Worm (Caenorhabditis elegans) whole organism, L4 larva: ENCODE measurements around the gene F28B4.3.
A peak's percentile ranks its signal among the peaks of the same experiment; 100 is the strongest.

ENCODE experiments used
- R02D3.7 ChIP-seq: fragments of 150-350 bp; sonication (generic microtip); optimal IDR thresholded peaks from 3 replicates; lab custom pipeline; 2014; ENCODE audit warnings: missing biosample characterization, missing genetic modification characterization
- daf-16 ChIP-seq, 3 experiments: sonication (generic microtip); optimal IDR thresholded peaks; 2 replicates each; lab custom pipeline; 2016 to 2017; ENCODE audit warnings: missing genetic modification characterization in 3 of 3, missing genetic modification reagents in 3 of 3, mild to moderate bottlenecking in 2 of 3, missing compliant biosample characterization in 2 of 3, missing biosample characterization in 1 of 3, moderate library complexity in 1 of 3
- egl-43 ChIP-seq: fragments of 200-800 bp; sonication (Bioruptor generic); IDR thresholded peaks from 2 replicates; pipeline ENCODE4 v1.3.6; 2022; ENCODE audit warnings: missing genetic modification reagents, missing genetic modification characterization, missing compliant biosample characterization
- nhr-10 ChIP-seq: fragments of 150-350 bp; optimal IDR thresholded peaks from 2 replicates; lab custom pipeline; 2014; ENCODE audit warnings: missing biosample characterization, missing genetic modification characterization
- nhr-28 ChIP-seq: fragments of 150-350 bp; optimal IDR thresholded peaks from 2 replicates; lab custom pipeline; 2014; ENCODE audit warnings: missing biosample characterization, missing genetic modification characterization
- nhr-42 ChIP-seq: fragments of 200-800 bp; sonication (Bioruptor generic); IDR thresholded peaks from 2 replicates; pipeline ENCODE4 v1.3.6; 2022; ENCODE audit warnings: missing genetic modification characterization, missing compliant biosample characterization
- pha-4 ChIP-seq, 2 experiments: fragments of 150-350 bp in 1 of 2; fragments of 200-800 bp in 1 of 2; sonication (Bioruptor generic) in 1 of 2; IDR thresholded peaks in 1 of 2; optimal IDR thresholded peaks in 1 of 2; 2 replicates each; pipeline versions ENCODE4 v1.3.6 to Lab custom; 2014 to 2022; ENCODE audit warnings: missing genetic modification characterization in 2 of 2, missing genetic modification reagents in 2 of 2, missing biosample characterization in 1 of 2, missing compliant biosample characterization in 1 of 2
- pqm-1 ChIP-seq: sonication (generic microtip); optimal IDR thresholded peaks from 2 replicates; lab custom pipeline; 2017; ENCODE audit warnings: missing biosample characterization, missing genetic modification characterization
- set-16 ChIP-seq: fragments of 200-800 bp; sonication (Bioruptor generic); IDR thresholded peaks from 2 replicates; pipeline ENCODE4 v1.3.6; 2022; ENCODE audit warnings: missing genetic modification reagents, missing genetic modification characterization, missing compliant biosample characterization
- unc-62 ChIP-seq, 3 experiments: fragments of 150-350 bp in 1 of 3; sonication (generic microtip); optimal IDR thresholded peaks in 2 of 3; peaks in 1 of 3; 1 replicate in 1 of 3; 2 replicates in 2 of 3; lab custom pipeline; 2014 to 2017; ENCODE audit warnings: missing biosample characterization in 3 of 3, missing genetic modification characterization in 3 of 3, missing genetic modification reagents in 3 of 3, missing genotype in 1 of 3

Gene F28B4.3

DNA sequence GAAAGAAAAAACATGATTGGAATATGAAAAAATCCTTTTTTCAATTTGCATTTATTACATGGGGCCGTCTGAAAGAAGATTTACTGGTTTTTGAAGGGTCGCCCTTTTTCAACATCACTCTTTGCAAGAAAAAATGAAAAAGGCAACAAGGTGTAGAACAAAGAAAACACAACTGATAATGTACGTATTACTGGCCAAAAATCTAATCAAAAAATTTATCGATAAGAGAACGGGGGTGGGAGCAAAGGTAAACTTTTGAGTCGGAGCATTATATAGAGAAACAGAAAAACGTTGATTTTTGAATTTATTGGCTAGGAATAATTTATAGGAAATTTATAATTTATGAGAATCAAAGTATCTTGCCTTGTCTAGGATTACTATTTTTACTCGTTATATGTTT, 53.3 kb downstream of the F28B4.3 start (continued):
- TF ChIP-seq daf-16 (GFP tag; optimal IDR thresholded peaks at IDR 0.05; lab: Kevin White, UChicago) = no peak
- peak; percentile 60 for TF ChIP-seq daf-16 (tag; optimal IDR thresholded peaks at IDR 0.05; lab: Kevin White, UChicago)
- peak; percentile 39 for TF ChIP-seq nhr-28 (tag; lab: Kevin White, UChicago)
- no peak for TF ChIP-seq pha-4 (GFP tag; IDR thresholded peaks at IDR 0.05; lab: Robert Waterston, UW)
- no peak for TF ChIP-seq pha-4 (tag; optimal IDR thresholded peaks at IDR 0.05; lab: Kevin White, UChicago)
- TF ChIP-seq unc-62 (GFP tag; optimal IDR thresholded peaks at IDR 0.05 in 1 of 2; lab: Kevin White, UChicago) = no peak
- no peak for TF ChIP-seq unc-62 (tag; optimal IDR thresholded peaks at IDR 0.05; lab: Kevin White, UChicago)
- TF ChIP-seq pqm-1 (tag; lab: Kevin White, UChicago) = peak; percentile 85
- no peak for TF ChIP-seq nhr-42 (GFP tag; lab: Robert Waterston, UW)

DNA sequence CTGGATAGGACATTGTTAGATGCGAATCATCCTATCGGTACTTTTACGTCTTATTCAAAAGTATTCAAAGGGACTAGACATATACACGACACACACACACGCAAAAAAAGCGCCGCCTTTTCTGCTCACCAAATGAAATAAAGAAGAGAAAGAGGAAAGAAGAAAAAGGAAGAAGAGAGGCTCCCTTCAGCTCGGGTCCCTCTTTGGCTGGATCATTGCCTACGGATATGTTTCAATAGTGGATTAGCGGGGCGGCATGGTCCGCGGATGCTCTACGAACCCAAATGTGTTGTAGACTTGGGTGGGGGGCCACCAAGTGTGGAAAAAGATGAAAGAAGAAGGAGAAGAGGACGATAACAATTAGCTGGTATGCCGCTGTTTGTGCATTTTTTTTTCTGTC, 53.8 kb downstream of the F28B4.3 start:
- peak; percentile 33; the same call in 1 of the 2 replicates for TF ChIP-seq set-16 (GFP tag; lab: Robert Waterston, UW)
- no peak for TF ChIP-seq R02D3.7 (tag; lab: Kevin White, UChicago)
- no peak for TF ChIP-seq nhr-10 (tag; lab: Kevin White, UChicago)

DNA sequence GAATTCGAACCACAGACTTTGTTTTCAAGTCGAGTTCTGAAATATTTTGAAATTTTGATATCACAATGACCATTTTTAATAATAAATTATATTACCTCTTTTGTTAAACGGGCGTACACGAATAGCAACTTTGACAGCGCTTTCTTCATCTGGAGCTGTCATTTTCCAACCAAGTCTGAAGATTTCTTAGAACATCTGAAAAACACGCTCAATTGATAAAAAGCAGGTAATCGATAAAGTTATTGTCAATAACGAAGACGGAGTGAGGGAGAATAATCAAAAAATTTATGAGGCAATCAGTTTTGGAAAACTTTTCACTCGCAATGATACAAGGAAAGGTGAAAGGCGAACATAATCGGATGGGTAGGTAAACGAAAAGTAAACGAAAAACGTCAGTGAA, 56.7 kb downstream of the F28B4.3 start, which contains the start of gene klp-4:
klp-4 (minus strand) TSS at position 201 of the 400 bp plus-strand sequence.
- TF ChIP-seq egl-43 (no peak), unc-62 (GFP tag; optimal IDR thresholded peaks at IDR 0.05 in 1 of 2; lab: Kevin White, UChicago) (peak in 1 of 2 experiments; percentile 82), unc-62 (tag; optimal IDR thresholded peaks at IDR 0.05; lab: Kevin White, UChicago) (no peak), pqm-1 (tag; lab: Kevin White, UChicago) (peak; percentile 6), daf-16 (GFP tag; optimal IDR thresholded peaks at IDR 0.05; lab: Kevin White, UChicago) (no peak), daf-16 (tag; optimal IDR thresholded peaks at IDR 0.05; lab: Kevin White, UChicago) (peak; percentile 63)
